Fruit fly (Drosophila melanogaster): ENCODE measurements around the gene CG15386.

The CG15386 gene

dm6 chr2L:2236722-2237121 lies 19.7 kb upstream of the CG15386 start, which contains the start of gene Sec24CD (continued):
- TF ChIP-seq esg (GFP tag; conservative IDR thresholded peaks at IDR 0.05) = no peak
- no peak for TF ChIP-seq CG4360 (GFP tag; IDR thresholded peaks at IDR 0.05)
- no peak for TF ChIP-seq lab (GFP tag; optimal IDR thresholded peaks at IDR 0.05)
- TF ChIP-seq D (optimal IDR thresholded peaks at IDR 0.05) = no peak
- TF ChIP-seq D (GFP tag; optimal IDR thresholded peaks at IDR 0.05) = no peak
- no peak for TF ChIP-seq CG10366 (GFP tag; IDR thresholded peaks at IDR 0.05)
- no peak for TF ChIP-seq Nf-YC (tag; optimal IDR thresholded peaks at IDR 0.05)
- TF ChIP-seq ara (GFP tag; IDR thresholded peaks at IDR 0.05) = no peak
- no peak for TF ChIP-seq B-H1 (GFP tag; IDR thresholded peaks at IDR 0.05)
- peak; percentile 74 for TF ChIP-seq CG15514 (GFP tag; optimal IDR thresholded peaks at IDR 0.05)
- TF ChIP-seq Eip74EF (GFP tag; optimal IDR thresholded peaks at IDR 0.05) = no peak
- TF ChIP-seq sisA (GFP tag; IDR thresholded peaks at IDR 0.05) = no peak
- no peak for TF ChIP-seq CG11456 (GFP tag; IDR thresholded peaks at IDR 0.05)
- TF ChIP-seq odd (GFP tag; optimal IDR thresholded peaks at IDR 0.05) = no peak
- no peak for TF ChIP-seq grn (GFP tag; optimal IDR thresholded peaks at IDR 0.05)
- TF ChIP-seq Med (GFP tag) = peak; percentile 57
- TF ChIP-seq CG9876 (GFP tag; optimal IDR thresholded peaks at IDR 0.05) = no peak
- TF ChIP-seq Doc2 (GFP tag; IDR thresholded peaks at IDR 0.05) = no peak
- TF ChIP-seq fd102C (GFP tag; optimal IDR thresholded peaks at IDR 0.05) = no peak
- TF ChIP-seq Sox102F (GFP tag; optimal IDR thresholded peaks at IDR 0.05) = no peak
- TF ChIP-seq repo (GFP tag; optimal IDR thresholded peaks at IDR 0.05) = no peak
- TF ChIP-seq CG1233 (GFP tag; optimal IDR thresholded peaks at IDR 0.05) = no peak
- no peak for TF ChIP-seq pho (GFP tag; optimal IDR thresholded peaks at IDR 0.05)
- no peak for TF ChIP-seq CG6854 (GFP tag; optimal IDR thresholded peaks at IDR 0.05)
- peak; percentile 16 for TF ChIP-seq CG30403 (GFP tag; optimal IDR thresholded peaks at IDR 0.05)
- no peak for TF ChIP-seq Lhr (GFP tag; optimal IDR thresholded peaks at IDR 0.05)
- TF ChIP-seq br (optimal IDR thresholded peaks at IDR 0.05) = no peak
- TF ChIP-seq CG3726 (GFP tag; IDR thresholded peaks at IDR 0.05) = no peak
- no peak for TF ChIP-seq CG8089 (GFP tag; optimal IDR thresholded peaks at IDR 0.05)
- TF ChIP-seq ems (GFP tag; optimal IDR thresholded peaks at IDR 0.05) = no peak
- peak; percentile 97 for TF ChIP-seq chinmo (GFP tag; IDR thresholded peaks at IDR 0.05; ENCODE audit: partially characterized antibody)
- TF ChIP-seq exex (tag; optimal IDR thresholded peaks at IDR 0.05) = no peak
- no peak for TF ChIP-seq shn (GFP tag; optimal IDR thresholded peaks at IDR 0.05)
- TF ChIP-seq D19B (GFP tag; optimal IDR thresholded peaks at IDR 0.05) = no peak
- TF ChIP-seq CG2202 (tag; optimal IDR thresholded peaks at IDR 0.05) = no peak
- no peak for TF ChIP-seq crol (GFP tag; IDR thresholded peaks at IDR 0.05)
- peak; percentile 92; the same call in 2 of the 3 replicates for TF ChIP-seq Opbp (GFP tag; IDR thresholded peaks at IDR 0.05; ENCODE audit: partially characterized antibody)
- no peak for TF ChIP-seq Atf-2 (GFP tag; optimal IDR thresholded peaks at IDR 0.05)
- TF ChIP-seq CG10979 (tag; optimal IDR thresholded peaks at IDR 0.05) = peak; percentile 20
- TF ChIP-seq CG12219 (GFP tag; optimal IDR thresholded peaks at IDR 0.05) = no peak
- TF ChIP-seq Bgb (GFP tag; IDR thresholded peaks at IDR 0.05; ENCODE audit: partially characterized antibody) = peak; percentile 96
- TF ChIP-seq PHDP (tag; optimal IDR thresholded peaks at IDR 0.05) = peak; percentile 45
- TF ChIP-seq E2f2 (GFP tag; IDR thresholded peaks at IDR 0.05) = peak; percentile 38
- TF ChIP-seq gro (GFP tag; optimal IDR thresholded peaks at IDR 0.05) = no peak
- peak; percentile 98 for TF ChIP-seq CG11560 (tag; IDR thresholded peaks at IDR 0.05)
- no peak for TF ChIP-seq CG1024 (GFP tag; IDR thresholded peaks at IDR 0.05)
- no peak for TF ChIP-seq twi (tag; optimal IDR thresholded peaks at IDR 0.05)
- TF ChIP-seq mirr (GFP tag; optimal IDR thresholded peaks at IDR 0.05) = no peak
- TF ChIP-seq HLH3B (GFP tag; IDR thresholded peaks at IDR 0.05) = no peak
- TF ChIP-seq Hsf (GFP tag; optimal IDR thresholded peaks at IDR 0.05) = no peak
- TF ChIP-seq tup (GFP tag; optimal IDR thresholded peaks at IDR 0.05) = no peak
- TF ChIP-seq CG2712 (tag; optimal IDR thresholded peaks at IDR 0.05) = no peak

All from whole organism, embryonic.